Fruit fly (Drosophila melanogaster): ENCODE data around the gene Aldh7A1.

DNA sequence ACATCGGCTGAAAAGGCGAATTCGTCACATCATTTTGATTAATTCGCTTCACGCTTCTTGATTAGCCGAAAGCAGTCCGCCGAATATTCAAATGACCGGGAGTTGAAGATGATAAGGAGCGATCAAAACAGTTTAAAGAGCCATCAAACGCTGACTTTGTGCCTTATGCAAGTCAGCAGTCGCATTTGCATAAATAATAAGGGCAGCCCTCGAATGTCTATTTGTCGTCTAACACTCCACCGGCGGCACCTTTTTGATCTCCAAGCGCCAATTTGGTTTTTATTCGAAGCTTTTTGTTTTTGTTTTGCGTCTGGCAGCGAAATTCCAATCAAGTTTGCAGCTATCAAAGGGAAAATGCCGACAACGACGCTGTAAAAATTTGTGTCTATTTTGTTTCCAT is 43.0 kb downstream of the Aldh7A1 start:
- TF ChIP-seq CG8319 (GFP tag; optimal IDR thresholded peaks at IDR 0.05) (no peak), Hr39 (GFP tag; optimal IDR thresholded peaks at IDR 0.05) (no peak), CG11294 (GFP tag; IDR thresholded peaks at IDR 0.05) (no peak), topi (GFP tag; optimal IDR thresholded peaks at IDR 0.05) (no peak), pdm3 (GFP tag; optimal IDR thresholded peaks at IDR 0.05) (no peak), CG11762 (GFP tag; optimal IDR thresholded peaks at IDR 0.05; ENCODE audit: insufficient read depth) (no peak), CG15336 (GFP tag; IDR thresholded peaks at IDR 0.05) (no peak), acj6 (GFP tag; optimal IDR thresholded peaks at IDR 0.05) (no peak), fd59A (GFP tag; optimal IDR thresholded peaks at IDR 0.05) (no peak), fd85E (GFP tag; optimal IDR thresholded peaks at IDR 0.05) (no peak), OdsH (GFP tag; optimal IDR thresholded peaks at IDR 0.05) (no peak), fkh (GFP tag; optimal IDR thresholded peaks at IDR 0.05) (no peak)

All from whole organism, prepupa.